Worm (Caenorhabditis elegans) whole organism, L4 larva: ENCODE data around the gene pgp-13.

Experiments used
- ZK546.5 ChIP-seq, 2 experiments: sonication (generic microtip); optimal IDR thresholded peaks; 2 replicates each; lab custom pipeline; 2017; ENCODE audit warnings: missing biosample characterization in 2 of 2, missing genetic modification characterization in 2 of 2
- ceh-82 ChIP-seq: sonication (generic microtip); optimal IDR thresholded peaks from 2 replicates; lab custom pipeline; 2017; ENCODE audit warnings: missing biosample characterization, missing genetic modification characterization
- fos-1 ChIP-seq: fragments of 150-350 bp; optimal IDR thresholded peaks from 2 replicates; lab custom pipeline; 2014; ENCODE audit warnings: missing biosample characterization, missing genetic modification characterization
- lsy-2 ChIP-seq, 2 experiments: fragments of 150-350 bp in 1 of 2; sonication (generic microtip) in 1 of 2; optimal IDR thresholded peaks; 2 replicates each; lab custom pipeline; 2014 to 2017; ENCODE audit warnings: missing biosample characterization in 2 of 2, missing genetic modification characterization in 2 of 2
- mep-1 ChIP-seq: fragments of 150-350 bp; sonication (generic microtip); optimal IDR thresholded peaks from 3 replicates; lab custom pipeline; 2014; ENCODE audit warnings: missing biosample characterization, missing genetic modification characterization
- nhr-10 ChIP-seq: fragments of 150-350 bp; optimal IDR thresholded peaks from 2 replicates; lab custom pipeline; 2014; ENCODE audit warnings: missing biosample characterization, missing genetic modification characterization

DNA sequence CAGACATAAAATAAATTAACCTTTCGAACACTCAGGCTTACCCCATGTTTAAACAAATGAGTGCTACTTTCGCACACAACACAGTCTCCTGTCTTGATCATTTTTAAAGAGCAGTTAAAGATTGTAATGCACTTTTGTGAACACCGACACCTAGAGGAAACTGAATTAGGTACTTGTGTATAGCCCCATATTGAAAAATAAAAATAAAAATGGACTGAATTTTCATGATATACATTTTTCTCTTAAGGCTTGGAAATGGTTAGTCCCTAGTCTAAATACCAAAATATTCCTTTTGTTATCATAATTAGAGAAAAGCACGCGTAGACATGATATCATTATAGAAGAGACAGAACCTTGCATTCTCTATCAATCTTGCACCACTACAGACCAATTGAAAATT lies 36.6 kb upstream of the pgp-13 start, which contains the start of gene nhr-214:
- no peak for TF ChIP-seq ceh-82 (tag; lab: Kevin White, UChicago)
- no peak for TF ChIP-seq mep-1 (tag; lab: Kevin White, UChicago)
- no peak for TF ChIP-seq lsy-2 (tag; optimal IDR thresholded peaks at IDR 0.05; lab: Kevin White, UChicago)
- no peak for TF ChIP-seq fos-1
- no peak for TF ChIP-seq nhr-10 (tag; lab: Kevin White, UChicago)
- TF ChIP-seq ZK546.5 (tag; optimal IDR thresholded peaks at IDR 0.05; lab: Kevin White, UChicago), result no peak
